Worm (Caenorhabditis elegans) whole organism, L1 larva: Measurements from ENCODE around the gene plep-1.

Source experiments
- C04F5.9 ChIP-seq: sonication (generic microtip); optimal IDR thresholded peaks from 2 replicates; lab custom pipeline; 2016; ENCODE audit warnings: missing genetic modification characterization, missing compliant biosample characterization
- F16B12.6 ChIP-seq: fragments of 150-350 bp; optimal IDR thresholded peaks from 2 replicates; lab custom pipeline; 2014; ENCODE audit warnings: missing biosample characterization, missing genetic modification characterization
- Y116A8C.19 ChIP-seq: sonication (generic microtip); optimal IDR thresholded peaks from 2 replicates; lab custom pipeline; 2016; ENCODE audit warnings: missing compliant biosample characterization, missing genetic modification characterization, borderline replicate concordance
- aly-2 ChIP-seq: fragments of 150-350 bp; optimal IDR thresholded peaks from 2 replicates; lab custom pipeline; 2014; ENCODE audit warnings: missing biosample characterization, missing genetic modification characterization
- blmp-1 ChIP-seq: fragments of 150-350 bp; optimal IDR thresholded peaks from 2 replicates; lab custom pipeline; 2014; ENCODE audit warnings: missing biosample characterization, missing genetic modification characterization
- ceh-63 ChIP-seq: fragments of 200-800 bp; sonication (Bioruptor generic); optimal IDR thresholded peaks from 2 replicates; lab custom pipeline; 2018; ENCODE audit warnings: mild to moderate bottlenecking, missing genetic modification characterization, missing compliant biosample characterization
- ces-1 ChIP-seq: fragments of 150-350 bp; optimal IDR thresholded peaks from 2 replicates; lab custom pipeline; 2014; ENCODE audit warnings: missing biosample characterization, missing genetic modification reagents, missing genetic modification characterization
- dpl-1 ChIP-seq, 3 experiments: fragments of 150-350 bp in 2 of 3; sonication (generic microtip) in 1 of 3; optimal IDR thresholded peaks; 2 replicates each; lab custom pipeline; 2014 to 2017; ENCODE audit warnings: missing biosample characterization in 3 of 3, missing genetic modification characterization in 3 of 3, missing genetic modification reagents in 3 of 3
- efl-1 ChIP-seq, 4 experiments: fragments of 150-350 bp; optimal IDR thresholded peaks in 3 of 4; peaks in 1 of 4; 1 replicate in 1 of 4; 2 replicates in 3 of 4; lab custom pipeline; 2014; ENCODE audit warnings: missing biosample characterization in 2 of 4, missing genetic modification characterization in 2 of 4, missing genetic modification reagents in 2 of 4
- egl-27 ChIP-seq, 2 experiments: fragments of 150-350 bp in 1 of 2; sonication (generic microtip); optimal IDR thresholded peaks; 3 replicates each; lab custom pipeline; 2017 to 2018; ENCODE audit warnings: missing biosample characterization in 2 of 2, missing genetic modification characterization in 2 of 2, missing genetic modification reagents in 2 of 2
- elt-2 ChIP-seq: sonication (generic microtip); optimal IDR thresholded peaks from 2 replicates; lab custom pipeline; 2016; ENCODE audit warnings: missing genetic modification characterization, mild to moderate bottlenecking, inconsistent platforms, missing compliant biosample characterization, missing genetic modification reagents
- fkh-10 ChIP-seq: sonication (generic microtip); optimal IDR thresholded peaks from 2 replicates; lab custom pipeline; 2017; ENCODE audit warnings: missing biosample characterization, missing genetic modification reagents, missing genetic modification characterization
- fkh-8 ChIP-seq: sonication (generic microtip); optimal IDR thresholded peaks from 2 replicates; lab custom pipeline; 2016; ENCODE audit warnings: mild to moderate bottlenecking, missing genetic modification characterization, missing compliant biosample characterization
- grh-1 ChIP-seq: fragments of 200-800 bp; sonication (Bioruptor generic); IDR thresholded peaks from 2 replicates; pipeline ENCODE4 v1.3.6; 2022; ENCODE audit warnings: missing genetic modification reagents, missing genetic modification characterization, missing compliant biosample characterization
- hpl-2 ChIP-seq: fragments of 150-350 bp; optimal IDR thresholded peaks from 2 replicates; lab custom pipeline; 2014; ENCODE audit warnings: missing biosample characterization, missing genetic modification reagents, missing genetic modification characterization
- jun-1 ChIP-seq: fragments of 150-350 bp; optimal IDR thresholded peaks from 2 replicates; lab custom pipeline; 2014; ENCODE audit warnings: missing biosample characterization, missing genetic modification reagents, missing genetic modification characterization
- lin-14 ChIP-seq: fragments of 200-800 bp; sonication (Bioruptor generic); optimal IDR thresholded peaks from 2 replicates; lab custom pipeline; 2018; ENCODE audit warnings: mild to moderate bottlenecking, missing genetic modification characterization, moderate library complexity, missing compliant biosample characterization
- lin-15B ChIP-seq: fragments of 150-350 bp; sonication (generic microtip); optimal IDR thresholded peaks from 3 replicates; lab custom pipeline; 2014; ENCODE audit warnings: missing biosample characterization, missing genetic modification characterization
- lin-35 ChIP-seq, 2 experiments: fragments of 150-350 bp; optimal IDR thresholded peaks; 2 replicates each; lab custom pipeline; 2014; ENCODE audit warnings: missing biosample characterization in 2 of 2, missing genetic modification characterization in 2 of 2, missing genetic modification reagents in 2 of 2
- lin-39 ChIP-seq: fragments of 150-350 bp; optimal IDR thresholded peaks from 2 replicates; lab custom pipeline; 2014; ENCODE audit warnings: missing biosample characterization, missing genetic modification reagents, missing genetic modification characterization
- lir-3 ChIP-seq: sonication (generic microtip); optimal IDR thresholded peaks from 2 replicates; lab custom pipeline; 2016; ENCODE audit warnings: mild to moderate bottlenecking, missing genetic modification characterization, moderate library complexity, missing compliant biosample characterization; ENCODE audit not compliant: poor library complexity
- lsy-2 ChIP-seq, 2 experiments: fragments of 150-350 bp; optimal IDR thresholded peaks; 2 replicates each; lab custom pipeline; 2014; ENCODE audit warnings: missing biosample characterization in 2 of 2, missing genetic modification characterization in 2 of 2
- mef-2 ChIP-seq: fragments of 150-350 bp; optimal IDR thresholded peaks from 2 replicates; lab custom pipeline; 2014; ENCODE audit warnings: missing biosample characterization, missing genetic modification characterization
- mep-1 ChIP-seq: fragments of 150-350 bp; optimal IDR thresholded peaks from 2 replicates; lab custom pipeline; 2014; ENCODE audit warnings: missing biosample characterization, missing genetic modification characterization
- nhr-19 ChIP-seq: fragments of 200-800 bp; sonication (Bioruptor generic); conservative IDR thresholded peaks from 2 replicates; pipeline ENCODE4 v1.3.6; 2022; ENCODE audit warnings: missing genetic modification characterization, missing compliant biosample characterization
- nhr-28 ChIP-seq: fragments of 150-350 bp; optimal IDR thresholded peaks from 2 replicates; lab custom pipeline; 2014; ENCODE audit warnings: missing biosample characterization, missing genetic modification characterization
- nhr-47 ChIP-seq: sonication (generic microtip); optimal IDR thresholded peaks from 2 replicates; lab custom pipeline; 2016; ENCODE audit warnings: mild to moderate bottlenecking, missing genetic modification characterization, moderate library complexity, missing compliant biosample characterization
- nhr-71 ChIP-seq: sonication (generic microtip); optimal IDR thresholded peaks from 2 replicates; lab custom pipeline; 2016; ENCODE audit warnings: mild to moderate bottlenecking, missing genetic modification characterization, moderate library complexity, missing compliant biosample characterization
- nhr-77 ChIP-seq: fragments of 150-350 bp; optimal IDR thresholded peaks from 2 replicates; lab custom pipeline; 2014; ENCODE audit warnings: missing biosample characterization, missing genetic modification characterization
- pax-3 ChIP-seq: fragments of 200-800 bp; sonication (Bioruptor generic); optimal IDR thresholded peaks from 2 replicates; lab custom pipeline; 2018; ENCODE audit warnings: mild to moderate bottlenecking, missing genetic modification characterization, moderate library complexity, missing compliant biosample characterization
- rnt-1 ChIP-seq: sonication (generic microtip); optimal IDR thresholded peaks from 2 replicates; lab custom pipeline; 2016; ENCODE audit warnings: mild to moderate bottlenecking, missing genetic modification characterization, moderate library complexity, missing compliant biosample characterization
- snu-23 ChIP-seq: sonication (generic microtip); optimal IDR thresholded peaks from 2 replicates; lab custom pipeline; 2016; ENCODE audit warnings: missing genetic modification characterization, missing compliant biosample characterization
- sptf-1 ChIP-seq: fragments of 150-350 bp; optimal IDR thresholded peaks from 2 replicates; lab custom pipeline; 2014; ENCODE audit warnings: missing biosample characterization, missing genetic modification characterization
- unc-62 ChIP-seq: fragments of 150-350 bp; optimal IDR thresholded peaks from 2 replicates; lab custom pipeline; 2014; ENCODE audit warnings: missing biosample characterization, missing genetic modification reagents, missing genetic modification characterization
- unc-86 ChIP-seq: sonication (generic microtip); optimal IDR thresholded peaks from 2 replicates; lab custom pipeline; 2016; ENCODE audit warnings: missing genetic modification characterization, missing compliant biosample characterization
- unc-98 ChIP-seq: fragments of 200-800 bp; sonication (Bioruptor generic); IDR thresholded peaks from 2 replicates; pipeline ENCODE4 v1.3.6; 2022; ENCODE audit warnings: missing genetic modification characterization, missing compliant biosample characterization
- ztf-4 ChIP-seq: fragments of 150-350 bp; optimal IDR thresholded peaks from 2 replicates; lab custom pipeline; 2014; ENCODE audit warnings: missing biosample characterization, missing genetic modification characterization

The plep-1 gene

ce11 chrII:4299227-4299703 lies 12.8 kb downstream of the plep-1 start, which contains the start of gene sco-1 (continued):
- TF ChIP-seq grh-1 (GFP tag; lab: Robert Waterston, UW) (peak; percentile 97), Y116A8C.19 (tag; lab: Kevin White, UChicago) (peak; percentile 85), lin-14 (GFP tag; lab: Kevin White, UChicago) (peak; percentile 97), pax-3 (peak; percentile 96), ces-1 (GFP tag; lab: Kevin White, UChicago) (peak; percentile 33), C04F5.9 (peak; percentile 97), snu-23 (GFP tag; lab: Kevin White, UChicago) (peak; percentile 99), nhr-47 (peak; percentile 98), elt-2 (tag; lab: Kevin White, UChicago) (peak; percentile 99), egl-27 (tag; optimal IDR thresholded peaks at IDR 0.05; lab: Kevin White, UChicago) (peak; percentile 26 to 56), unc-62 (GFP tag; lab: Kevin White, UChicago) (peak; percentile 68), lin-35 (GFP tag; optimal IDR thresholded peaks at IDR 0.05; lab: Kevin White, UChicago) (peak; percentile 88 to 91), rnt-1 (tag; lab: Kevin White, UChicago) (peak; percentile 100)

DNA sequence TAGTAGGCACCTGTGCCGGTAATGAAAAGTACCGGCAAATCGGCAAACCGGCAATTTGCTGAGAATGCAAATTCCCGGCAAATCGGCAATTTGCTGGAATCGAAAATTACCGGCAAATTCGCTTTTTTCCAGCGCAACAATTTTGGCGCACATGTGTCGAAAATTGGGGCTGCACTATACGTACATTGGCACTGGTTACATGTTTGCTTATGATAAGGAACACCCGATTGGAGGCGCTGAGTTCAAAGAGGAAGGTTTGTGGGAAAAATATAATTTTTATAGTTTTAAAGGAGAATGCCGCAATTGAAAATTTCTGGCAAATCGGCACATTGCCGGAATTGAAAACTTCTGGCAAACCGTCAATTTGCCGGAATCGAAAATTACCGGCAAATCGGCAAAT lies 14.8 kb downstream of the plep-1 start:
- TF ChIP-seq Y116A8C.19 (tag; lab: Kevin White, UChicago) (no peak), elt-2 (tag; lab: Kevin White, UChicago) (peak; percentile 63), egl-27 (tag; optimal IDR thresholded peaks at IDR 0.05; lab: Kevin White, UChicago) (no peak), aly-2 (no peak), lir-3 (no peak), F16B12.6 (tag; lab: Kevin White, UChicago) (no peak)

- TF ChIP-seq lin-39 (tag; lab: Kevin White, UChicago) (no peak), efl-1 (optimal IDR thresholded peaks at IDR 0.05; lab: Kevin White, UChicago) (no peak), efl-1 (GFP tag; optimal IDR thresholded peaks at IDR 0.05 in 1 of 2; lab: Kevin White, UChicago) (peak in 1 of 2 experiments; percentile 71), dpl-1 (GFP tag; optimal IDR thresholded peaks at IDR 0.05; lab: Kevin White, UChicago) (no peak)
Measured at ce11 chrII:4294801-4295200, 17.2 kb downstream of the plep-1 start, which contains the start of gene rml-4. Gene rml-4 (plus strand): TSS chrII:4295101.

ce11 chrII:4294189-4294588 lies 17.8 kb downstream of the plep-1 start:
- TF ChIP-seq ztf-4 (tag; lab: Kevin White, UChicago) (no peak), blmp-1 (tag; lab: Kevin White, UChicago) (peak; percentile 24), nhr-19 (no peak), lin-14 (GFP tag; lab: Kevin White, UChicago) (peak; percentile 20), Y116A8C.19 (tag; lab: Kevin White, UChicago) (no peak), nhr-71 (tag; lab: Kevin White, UChicago) (no peak), unc-98 (GFP tag; lab: Robert Waterston, UW) (no peak), fkh-10 (GFP tag; lab: Kevin White, UChicago) (no peak), efl-1 (optimal IDR thresholded peaks at IDR 0.05; lab: Kevin White, UChicago) (no peak), efl-1 (GFP tag; optimal IDR thresholded peaks at IDR 0.05 in 1 of 2; lab: Kevin White, UChicago) (peak in 1 of 2 experiments; percentile 80), grh-1 (GFP tag; lab: Robert Waterston, UW) (no peak)
- TF ChIP-seq, all 84 proteins: peak for 3

ce11 chrII:4293027-4293522 lies 18.9 kb downstream of the plep-1 start:
- TF ChIP-seq jun-1 (tag; lab: Kevin White, UChicago), result no peak
- TF ChIP-seq Y116A8C.19 (tag; lab: Kevin White, UChicago), result no peak
- TF ChIP-seq nhr-28 (tag; lab: Kevin White, UChicago), result no peak
- peak in 1 of 2 experiments; percentile 0 for TF ChIP-seq lsy-2 (tag; optimal IDR thresholded peaks at IDR 0.05; lab: Kevin White, UChicago)
- TF ChIP-seq nhr-71 (tag; lab: Kevin White, UChicago), result no peak
- no peak for TF ChIP-seq lin-15B (tag; lab: Kevin White, UChicago)
- no peak for TF ChIP-seq nhr-77
- TF ChIP-seq nhr-47, result no peak
- TF ChIP-seq fkh-10 (GFP tag; lab: Kevin White, UChicago), result no peak
- TF ChIP-seq sptf-1 (tag; lab: Kevin White, UChicago), result no peak
- no peak for TF ChIP-seq mef-2 (tag; lab: Kevin White, UChicago)
- no peak for TF ChIP-seq hpl-2 (GFP tag; lab: Kevin White, UChicago)
- no peak for TF ChIP-seq ces-1 (GFP tag; lab: Kevin White, UChicago)
- no peak for TF ChIP-seq ceh-63 (GFP tag; lab: Kevin White, UChicago)
- no peak for TF ChIP-seq F16B12.6 (tag; lab: Kevin White, UChicago)
- TF ChIP-seq efl-1 (optimal IDR thresholded peaks at IDR 0.05; lab: Kevin White, UChicago), result no peak
- peak in 1 of 2 experiments; percentile 77 for TF ChIP-seq efl-1 (GFP tag; optimal IDR thresholded peaks at IDR 0.05 in 1 of 2; lab: Kevin White, UChicago)
- TF ChIP-seq lin-14 (GFP tag; lab: Kevin White, UChicago), result peak; percentile 18
- TF ChIP-seq lin-35 (GFP tag; optimal IDR thresholded peaks at IDR 0.05; lab: Kevin White, UChicago), result no peak
- TF ChIP-seq mep-1 (tag; lab: Kevin White, UChicago), result no peak
- TF ChIP-seq unc-86 (tag; lab: Kevin White, UChicago), result no peak
- no peak for TF ChIP-seq fkh-8 (tag; lab: Kevin White, UChicago)
